Worm (Caenorhabditis elegans) whole organism, L4/young adult: ENCODE data around the gene F35D2.3.

ENCODE experiments used
- W03F9.2 ChIP-seq: fragments of 150-350 bp; optimal IDR thresholded peaks from 2 replicates; lab custom pipeline; 2014; ENCODE audit warnings: missing biosample characterization, missing genetic modification characterization
- dao-5 ChIP-seq: sonication (generic microtip); optimal IDR thresholded peaks from 2 replicates; lab custom pipeline; 2016; ENCODE audit warnings: missing genotype, missing genetic modification characterization, moderate library complexity, missing compliant biosample characterization
- him-1 ChIP-seq: sonication (generic microtip); optimal IDR thresholded peaks from 2 replicates; lab custom pipeline; 2016; ENCODE audit warnings: missing genotype, missing genetic modification reagents, missing genetic modification characterization, missing compliant biosample characterization

ce11 chrII:7605306-7605705 lies 34.9 kb downstream of the F35D2.3 start, which contains the start of gene osm-8:
- TF ChIP-seq him-1 (tag; lab: Kevin White, UChicago) = no peak
- TF ChIP-seq W03F9.2 (tag; lab: Kevin White, UChicago) = no peak
- TF ChIP-seq dao-5 (tag; lab: Kevin White, UChicago) = no peak
